Worm (Caenorhabditis elegans): Measurements from ENCODE around the gene T24C2.3.

- TF ChIP-seq hmg-20 (GFP tag; IDR thresholded peaks at IDR 0.05) (no peak), pha-4 (tag; optimal IDR thresholded peaks at IDR 0.05) (no peak), snpc-4 (GFP tag; optimal IDR thresholded peaks at IDR 0.05) (no peak), snpc-4 (tag; optimal IDR thresholded peaks at IDR 0.05) (no peak), mes-4 (tag; optimal IDR thresholded peaks at IDR 0.05) (no peak)
Observed at ce11 chrX:14512817-14513216, 30.5 kb upstream of the T24C2.3 start, which contains the start of gene fbxa-141.

Measured in whole organism, young adult.